Fruit fly (Drosophila melanogaster) whole organism, embryonic: ENCODE data around the gene fz4.

Experiments
- Atf-2 ChIP-seq: fragments of 200-800 bp; sonication (Bioruptor generic); optimal IDR thresholded peaks from 2 replicates; lab custom pipeline; 2016; ENCODE audit warnings: missing biosample characterization, missing genetic modification characterization
- Awh ChIP-seq: fragments of 200-800 bp; sonication (Bioruptor generic); IDR thresholded peaks from 2 replicates; pipeline ENCODE4, ENCODE4 v1.3.6; 2022; ENCODE audit warnings: missing biosample characterization, missing genetic modification characterization
- C15 ChIP-seq: fragments of 200-800 bp; sonication (Bioruptor generic); IDR thresholded peaks from 3 replicates; pipeline ENCODE4 v1.3.6; 2022; ENCODE audit warnings: missing biosample characterization, missing genetic modification characterization
- CG10543 ChIP-seq: fragments of 200-800 bp; sonication (Bioruptor generic); optimal IDR thresholded peaks from 3 replicates; lab custom pipeline; 2017; ENCODE audit warnings: missing biosample characterization, mild to moderate bottlenecking, missing genetic modification characterization, moderate library complexity
- CG10979 ChIP-seq: fragments of 200-800 bp; sonication (Bioruptor generic); optimal IDR thresholded peaks from 2 replicates; lab custom pipeline; 2018; ENCODE audit warnings: missing biosample characterization, mild to moderate bottlenecking, missing genetic modification characterization, moderate library complexity
- CG11093 ChIP-seq: fragments of 200-800 bp; sonication (Bioruptor generic); IDR thresholded peaks from 3 replicates; pipeline ENCODE4 v1.3.6; 2022; ENCODE audit warnings: missing biosample characterization, missing genetic modification characterization
- CG11696 ChIP-seq: fragments of 200-800 bp; sonication (Bioruptor generic); IDR thresholded peaks from 2 replicates; pipeline ENCODE4 v1.3.6; 2022; ENCODE audit warnings: missing biosample characterization, missing genetic modification characterization
- CG14050 ChIP-seq: fragments of 200-800 bp; sonication (Bioruptor generic); IDR thresholded peaks from 3 replicates; pipeline ENCODE4 v1.3.6; 2022; ENCODE audit warnings: missing biosample characterization, missing genetic modification characterization
- CG15269 ChIP-seq: fragments of 200-800 bp; sonication (Bioruptor generic); optimal IDR thresholded peaks from 2 replicates; lab custom pipeline; 2018; ENCODE audit warnings: missing biosample characterization, mild to moderate bottlenecking, missing genetic modification characterization, moderate library complexity
- CG18764 ChIP-seq: fragments of 200-800 bp; sonication (Bioruptor generic); optimal IDR thresholded peaks from 3 replicates; lab custom pipeline; 2016; ENCODE audit warnings: missing biosample characterization, missing genetic modification characterization
- CG2116 ChIP-seq: fragments of 200-800 bp; sonication (Bioruptor generic); optimal IDR thresholded peaks from 3 replicates; lab custom pipeline; 2018; ENCODE audit warnings: missing biosample characterization, mild to moderate bottlenecking, missing genetic modification characterization
- CG2199 ChIP-seq: fragments of 200-800 bp; sonication (Bioruptor generic); IDR thresholded peaks from 3 replicates; pipeline ENCODE4 v1.3.6; 2022; ENCODE audit warnings: missing biosample characterization, missing genetic modification characterization
- CG30403 ChIP-seq: fragments of 200-800 bp; sonication (Bioruptor generic); optimal IDR thresholded peaks from 3 replicates; lab custom pipeline; 2016; ENCODE audit warnings: missing biosample characterization, missing genetic modification characterization
- CG3065 ChIP-seq: fragments of 200-800 bp; sonication (Bioruptor generic); optimal IDR thresholded peaks from 2 replicates; lab custom pipeline; 2016; ENCODE audit warnings: missing biosample characterization, missing genetic modification characterization
- CG31441 ChIP-seq: fragments of 200-800 bp; sonication (Bioruptor generic); IDR thresholded peaks from 2 replicates; pipeline ENCODE4 v1.3.6; 2022; ENCODE audit warnings: missing biosample characterization, missing genetic modification characterization
- CG3407 ChIP-seq: fragments of 200-800 bp; sonication (Bioruptor generic); optimal IDR thresholded peaks from 2 replicates; lab custom pipeline; 2018; ENCODE audit warnings: missing biosample characterization, mild to moderate bottlenecking, missing genetic modification characterization
- CG3847 ChIP-seq: fragments of 200-800 bp; sonication (Bioruptor generic); IDR thresholded peaks from 2 replicates; pipeline ENCODE4 v1.3.6; 2022; ENCODE audit warnings: missing biosample characterization, missing genetic modification characterization
- CG7556 ChIP-seq: fragments of 200-800 bp; sonication (Bioruptor generic); optimal IDR thresholded peaks from 2 replicates; lab custom pipeline; 2017; ENCODE audit warnings: missing biosample characterization, mild to moderate bottlenecking, missing genetic modification characterization
- CG7786 ChIP-seq: fragments of 200-800 bp; sonication (Bioruptor generic); optimal IDR thresholded peaks from 2 replicates; lab custom pipeline; 2016; ENCODE audit warnings: missing biosample characterization, missing genetic modification characterization
- CG8281 ChIP-seq: fragments of 200-800 bp; sonication (Bioruptor generic); optimal IDR thresholded peaks from 2 replicates; lab custom pipeline; 2018; ENCODE audit warnings: missing biosample characterization, mild to moderate bottlenecking, missing genetic modification characterization, moderate library complexity
- CoRest ChIP-seq: fragments of 200-800 bp; sonication (Bioruptor generic); optimal IDR thresholded peaks from 3 replicates; lab custom pipeline; 2018; ENCODE audit warnings: missing biosample characterization, mild to moderate bottlenecking, missing genetic modification characterization, moderate library complexity
- D ChIP-seq, 2 experiments: fragments of 200-800 bp in 1 of 2; fragments of >200 bp in 1 of 2; sonication (Bioruptor generic) in 1 of 2; optimal IDR thresholded peaks; 2 replicates in 1 of 2; 3 replicates in 1 of 2; lab custom pipeline; 2017; ENCODE audit warnings: mild to moderate bottlenecking in 1 of 2, missing biosample characterization in 1 of 2, missing genetic modification characterization in 1 of 2, missing genetic modification reagents in 1 of 2
- Drgx ChIP-seq: fragments of 200-800 bp; sonication (Bioruptor generic); IDR thresholded peaks from 2 replicates; pipeline ENCODE4 v1.3.6; 2022; ENCODE audit warnings: missing biosample characterization, missing genetic modification characterization
- Gug ChIP-seq: fragments of 200-800 bp; sonication (Bioruptor generic); IDR thresholded peaks from 4 replicates; pipeline ENCODE4 v1.3.6; 2022; ENCODE audit warnings: missing biosample characterization, missing genetic modification characterization
- Hey ChIP-seq: fragments of 200-800 bp; sonication (Bioruptor generic); optimal IDR thresholded peaks from 3 replicates; lab custom pipeline; 2018; ENCODE audit warnings: missing biosample characterization, mild to moderate bottlenecking, missing genetic modification characterization
- Hr51 ChIP-seq, 2 experiments: fragments of 200-800 bp; sonication (Bioruptor generic); optimal IDR thresholded peaks; 2 replicates in 1 of 2; 3 replicates in 1 of 2; lab custom pipeline; 2016 to 2018; ENCODE audit warnings: missing biosample characterization in 2 of 2, missing genetic modification characterization in 2 of 2, mild to moderate bottlenecking in 1 of 2, moderate library complexity in 1 of 2
- Nf-YB ChIP-seq: fragments of 200-800 bp; sonication (Bioruptor generic); optimal IDR thresholded peaks from 3 replicates; lab custom pipeline; 2019; ENCODE audit warnings: missing biosample characterization, mild to moderate bottlenecking, missing genetic modification characterization, moderate library complexity
- PHDP ChIP-seq: fragments of 200-800 bp; sonication (Bioruptor generic); optimal IDR thresholded peaks from 3 replicates; lab custom pipeline; 2018; ENCODE audit warnings: missing biosample characterization, mild to moderate bottlenecking, missing genetic modification characterization, moderate library complexity
- Six4 ChIP-seq: fragments of 200-800 bp; sonication (Bioruptor generic); optimal IDR thresholded peaks from 2 replicates; lab custom pipeline; 2016; ENCODE audit warnings: missing biosample characterization, missing genetic modification characterization
- Taf1 ChIP-seq: fragments of 200-800 bp; sonication (Bioruptor generic); IDR thresholded peaks from 2 replicates; pipeline ENCODE4 v1.3.6; 2022; ENCODE audit warnings: missing biosample characterization, missing genetic modification characterization
- Trl ChIP-seq, 3 experiments: fragments of >200 bp in 2 of 3; fragments of 200-800 bp in 1 of 3; sonication (Bioruptor generic) in 1 of 3; optimal IDR thresholded peaks; 2 replicates in 1 of 3; 3 replicates in 2 of 3; lab custom pipeline; 2016 to 2017; ENCODE audit warnings: missing biosample characterization in 1 of 3, missing genetic modification characterization in 1 of 3
- ara ChIP-seq: fragments of 200-800 bp; sonication (Bioruptor generic); IDR thresholded peaks from 2 replicates; pipeline ENCODE4 v1.3.6; 2022; ENCODE audit warnings: missing biosample characterization, missing genetic modification characterization
- ash1 ChIP-seq: fragments of 200-800 bp; sonication (Bioruptor generic); optimal IDR thresholded peaks from 2 replicates; lab custom pipeline; 2018; ENCODE audit warnings: missing biosample characterization, mild to moderate bottlenecking, missing genetic modification characterization
- bcd ChIP-seq: fragments of 200-800 bp; sonication (Bioruptor generic); optimal IDR thresholded peaks from 2 replicates; lab custom pipeline; 2017; ENCODE audit warnings: missing biosample characterization, mild to moderate bottlenecking, missing genetic modification characterization
- dan ChIP-seq: fragments of 200-800 bp; sonication (Bioruptor generic); IDR thresholded peaks from 2 replicates; pipeline ENCODE4 v1.3.6; 2022; ENCODE audit warnings: missing biosample characterization, missing genetic modification characterization
- danr ChIP-seq: fragments of 200-800 bp; sonication (Bioruptor generic); IDR thresholded peaks from 2 replicates; pipeline ENCODE4 v1.3.6; 2022; ENCODE audit warnings: missing biosample characterization, missing genetic modification characterization
- fd102C ChIP-seq: fragments of 200-800 bp; sonication (Bioruptor generic); optimal IDR thresholded peaks from 2 replicates; lab custom pipeline; 2018; ENCODE audit warnings: missing biosample characterization, mild to moderate bottlenecking, missing genetic modification characterization, moderate library complexity
- gcm ChIP-seq: fragments of 200-800 bp; sonication (Bioruptor generic); optimal IDR thresholded peaks from 2 replicates; lab custom pipeline; 2019; ENCODE audit warnings: missing biosample characterization, mild to moderate bottlenecking, missing genetic modification characterization, moderate library complexity
- gcm2 ChIP-seq: fragments of 200-800 bp; sonication (Bioruptor generic); optimal IDR thresholded peaks from 2 replicates; lab custom pipeline; 2016; ENCODE audit warnings: missing biosample characterization, missing genetic modification characterization
- ham ChIP-seq: fragments of 200-800 bp; sonication (Bioruptor generic); IDR thresholded peaks from 2 replicates; pipeline ENCODE4 v1.3.6; 2022; ENCODE audit warnings: missing biosample characterization, missing genetic modification characterization
- jing ChIP-seq: fragments of 200-800 bp; sonication (Bioruptor generic); optimal IDR thresholded peaks from 2 replicates; lab custom pipeline; 2018; ENCODE audit warnings: missing biosample characterization, mild to moderate bottlenecking, missing genetic modification characterization
- knrl ChIP-seq: fragments of 200-800 bp; sonication (Bioruptor generic); IDR thresholded peaks from 3 replicates; pipeline ENCODE4 v1.3.6; 2022; ENCODE audit warnings: missing biosample characterization, missing genetic modification characterization; ENCODE audit not compliant: partially characterized antibody
- luna ChIP-seq: fragments of 200-800 bp; sonication (Bioruptor generic); optimal IDR thresholded peaks from 2 replicates; lab custom pipeline; 2016; ENCODE audit warnings: missing biosample characterization, missing genetic modification characterization
- mam ChIP-seq: fragments of 200-800 bp; sonication (Bioruptor generic); optimal IDR thresholded peaks from 3 replicates; lab custom pipeline; 2016; ENCODE audit warnings: missing biosample characterization, missing genetic modification characterization
- phol ChIP-seq: fragments of 200-800 bp; sonication (Bioruptor generic); optimal IDR thresholded peaks from 3 replicates; lab custom pipeline; 2018; ENCODE audit warnings: missing biosample characterization, mild to moderate bottlenecking, missing genetic modification characterization, moderate library complexity
- salm ChIP-seq: fragments of 200-800 bp; sonication (Bioruptor generic); optimal IDR thresholded peaks from 2 replicates; lab custom pipeline; 2018; ENCODE audit warnings: missing biosample characterization, mild to moderate bottlenecking, missing genetic modification characterization
- sisA ChIP-seq: fragments of 200-800 bp; sonication (Bioruptor generic); IDR thresholded peaks from 2 replicates; pipeline ENCODE4 v1.3.6; 2022; ENCODE audit warnings: missing biosample characterization, missing genetic modification characterization
- tup ChIP-seq: fragments of 200-800 bp; sonication (Bioruptor generic); optimal IDR thresholded peaks from 2 replicates; lab custom pipeline; 2016; ENCODE audit warnings: missing biosample characterization, mild to moderate bottlenecking, missing genetic modification characterization, moderate library complexity
- unpg ChIP-seq: fragments of 200-800 bp; sonication (Bioruptor generic); optimal IDR thresholded peaks from 3 replicates; lab custom pipeline; 2018; ENCODE audit warnings: missing biosample characterization, mild to moderate bottlenecking, missing genetic modification characterization, moderate library complexity
- vnd ChIP-seq: fragments of 200-800 bp; sonication (Bioruptor generic); IDR thresholded peaks from 3 replicates; pipeline ENCODE4 v1.3.6; 2022; ENCODE audit warnings: missing biosample characterization, missing genetic modification characterization; ENCODE audit not compliant: partially characterized antibody
- zf30C ChIP-seq: fragments of 200-800 bp; sonication (Bioruptor generic); optimal IDR thresholded peaks from 3 replicates; lab custom pipeline; 2018; ENCODE audit warnings: missing biosample characterization, mild to moderate bottlenecking, missing genetic modification characterization

The fz4 gene

DNA sequence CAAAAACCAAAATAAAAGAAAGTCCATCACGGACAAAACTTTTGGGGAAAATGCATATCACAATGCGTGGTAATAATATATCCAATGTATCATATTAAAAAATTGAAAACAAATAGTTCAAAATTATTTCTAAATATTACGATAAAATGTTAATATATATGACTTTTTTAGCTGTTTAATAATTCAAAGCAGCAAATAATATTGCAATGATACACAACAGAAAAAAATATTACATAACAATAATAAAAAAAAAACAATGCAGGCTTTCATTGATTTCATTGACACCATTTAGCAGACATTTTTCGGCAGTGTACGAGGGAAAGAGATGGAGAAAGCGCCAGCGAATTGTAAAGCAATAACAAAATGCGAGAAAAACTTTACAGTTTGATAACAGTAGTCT is 15.3 kb downstream of the fz4 start (continued):
- TF ChIP-seq CG11093 (GFP tag; lab: Robert Waterston, UW) (no peak), D (optimal IDR thresholded peaks at IDR 0.05; lab: Kevin White, UChicago) (no peak), D (GFP tag; optimal IDR thresholded peaks at IDR 0.05; lab: Kevin White, UChicago) (no peak), phol (tag; lab: Kevin White, UChicago) (peak; percentile 74), knrl (GFP tag; lab: Robert Waterston, UW) (no peak), CG3407 (GFP tag; lab: Kevin White, UChicago) (no peak), unpg (peak; percentile 46), CG30403 (GFP tag; lab: Kevin White, UChicago) (peak; percentile 26), CG8281 (tag; lab: Kevin White, UChicago) (no peak), Hey (tag; lab: Kevin White, UChicago) (no peak), bcd (GFP tag; lab: Kevin White, UChicago) (peak; percentile 6), Hr51 (GFP tag; optimal IDR thresholded peaks at IDR 0.05; lab: Kevin White, UChicago) (peak in 1 of 2 experiments; percentile 57), Atf-2 (GFP tag; lab: Kevin White, UChicago) (no peak), tup (GFP tag; lab: Kevin White, UChicago) (no peak), CG14050 (GFP tag; lab: Robert Waterston, UW) (no peak), CG15269 (tag; lab: Kevin White, UChicago) (peak; percentile 50), ara (GFP tag; lab: Robert Waterston, UW) (no peak), jing (no peak), Drgx (no peak), Awh (GFP tag; lab: Robert Waterston, UW) (no peak), zf30C (GFP tag; lab: Kevin White, UChicago) (peak; percentile 52), dan (no peak), CoRest (tag; lab: Kevin White, UChicago) (peak; percentile 45), luna (GFP tag; lab: Kevin White, UChicago) (no peak), CG31441 (GFP tag; lab: Robert Waterston, UW) (peak; percentile 50), CG3065 (GFP tag; lab: Kevin White, UChicago) (no peak), CG2199 (GFP tag; lab: Robert Waterston, UW) (0 out of 3 replicates have a peak, but pooled peaks have one; percentile 34), gcm (GFP tag; lab: Kevin White, UChicago) (no peak), sisA (GFP tag; lab: Robert Waterston, UW) (peak; percentile 55), ham (GFP tag; lab: Robert Waterston, UW) (no peak), Six4 (peak; percentile 4), Gug (GFP tag; lab: Robert Waterston, UW) (no peak), ash1 (GFP tag; lab: Kevin White, UChicago) (no peak), fd102C (GFP tag; lab: Kevin White, UChicago) (no peak), gcm2 (GFP tag; lab: Kevin White, UChicago) (no peak), Trl (optimal IDR thresholded peaks at IDR 0.05; lab: Kevin White, UChicago) (no peak), Trl (GFP tag; optimal IDR thresholded peaks at IDR 0.05; lab: Kevin White, UChicago) (no peak), C15 (no peak), salm (tag; lab: Kevin White, UChicago) (peak; percentile 3), mam (no peak), CG18764 (GFP tag; lab: Kevin White, UChicago) (no peak), vnd (no peak), Nf-YB (GFP tag; lab: Kevin White, UChicago) (peak; percentile 54), CG7556 (GFP tag; lab: Kevin White, UChicago) (no peak), CG11696 (GFP tag; lab: Robert Waterston, UW) (no peak), CG2116 (GFP tag; lab: Kevin White, UChicago) (no peak), CG3847 (no peak), PHDP (peak; percentile 38), danr (GFP tag; lab: Robert Waterston, UW) (no peak), Taf1 (GFP tag; lab: Robert Waterston, UW) (no peak), CG10979 (tag; lab: Kevin White, UChicago) (peak; percentile 59), CG7786 (GFP tag; lab: Kevin White, UChicago) (no peak), CG10543 (no peak)
